Fruit fly (Drosophila melanogaster): ENCODE results near the gene CG42832.

Gene CG42832

dm6 chr3L:11586794-11587462, 23.0 kb upstream of the CG42832 start (continued):
- no peak for TF ChIP-seq CG12659 (GFP tag; optimal IDR thresholded peaks at IDR 0.05)
- TF ChIP-seq Aef1 (GFP tag; IDR thresholded peaks at IDR 0.05): peak; percentile 16; the same call in 1 of the 3 replicates
- TF ChIP-seq CG2120 (GFP tag; optimal IDR thresholded peaks at IDR 0.05): no peak
- TF ChIP-seq HLH54F (GFP tag; optimal IDR thresholded peaks at IDR 0.05): no peak
- TF ChIP-seq aop (GFP tag; IDR thresholded peaks at IDR 0.05): no peak
- 0 out of 3 replicates have a peak, but pooled peaks have one; percentile 45 for TF ChIP-seq Doc3 (GFP tag; IDR thresholded peaks at IDR 0.05; ENCODE audit: partially characterized antibody)
- no peak for TF ChIP-seq Scr (GFP tag; IDR thresholded peaks at IDR 0.05; ENCODE audit: partially characterized antibody)
- no peak for TF ChIP-seq CG7963 (GFP tag; IDR thresholded peaks at IDR 0.05; ENCODE audit: partially characterized antibody)
- peak; percentile 38 for TF ChIP-seq oc (tag; optimal IDR thresholded peaks at IDR 0.05)
- no peak for TF ChIP-seq Dad (GFP tag; optimal IDR thresholded peaks at IDR 0.05)
- TF ChIP-seq CG12744 (GFP tag; optimal IDR thresholded peaks at IDR 0.05): no peak
- peak; percentile 37; the same call in 1 of the 2 replicates for TF ChIP-seq Bgb (GFP tag; IDR thresholded peaks at IDR 0.05; ENCODE audit: partially characterized antibody)
- no peak for TF ChIP-seq sc (optimal IDR thresholded peaks at IDR 0.05)
- TF ChIP-seq sc (GFP tag; optimal IDR thresholded peaks at IDR 0.05): no peak
- peak; percentile 12 for TF ChIP-seq CG12769 (tag; optimal IDR thresholded peaks at IDR 0.05)
- TF ChIP-seq CG11504 (tag; optimal IDR thresholded peaks at IDR 0.05): no peak
- TF ChIP-seq bbx (GFP tag; IDR thresholded peaks at IDR 0.05; ENCODE audit: partially characterized antibody): peak; percentile 30; the same call in 1 of the 2 replicates
- TF ChIP-seq hkb (optimal IDR thresholded peaks at IDR 0.05): no peak
- TF ChIP-seq hkb (GFP tag; IDR thresholded peaks at IDR 0.05): peak; percentile 16; the same call in 1 of the 2 replicates
- no peak for TF ChIP-seq Elba2 (GFP tag; optimal IDR thresholded peaks at IDR 0.05)
- no peak for TF ChIP-seq CG6765 (GFP tag; optimal IDR thresholded peaks at IDR 0.05)
- TF ChIP-seq Usf (GFP tag; optimal IDR thresholded peaks at IDR 0.05): no peak
- peak; percentile 86 for TF ChIP-seq CG15479 (GFP tag; optimal IDR thresholded peaks at IDR 0.05)
- 0 out of 2 replicates have a peak, but pooled peaks have one; percentile 9 for TF ChIP-seq CG3847 (GFP tag; IDR thresholded peaks at IDR 0.05)
- peak in 1 of 2 experiments; percentile 69 for TF ChIP-seq Pdp1 (GFP tag; optimal IDR thresholded peaks at IDR 0.05)
- TF ChIP-seq CG6813 (GFP tag; optimal IDR thresholded peaks at IDR 0.05): peak; percentile 20
- peak; percentile 42; the same call in 1 of the 3 replicates for TF ChIP-seq z (GFP tag; IDR thresholded peaks at IDR 0.05)
- no peak for TF ChIP-seq Gsc (GFP tag; IDR thresholded peaks at IDR 0.05)
- peak; percentile 92 for TF ChIP-seq chinmo (GFP tag; IDR thresholded peaks at IDR 0.05; ENCODE audit: partially characterized antibody)
- peak; percentile 26 for TF ChIP-seq HLHmδ (GFP tag; optimal IDR thresholded peaks at IDR 0.05)
- peak in 1 of 2 experiments; percentile 2 for TF ChIP-seq chif (GFP tag; optimal IDR thresholded peaks at IDR 0.05)
- TF ChIP-seq peb (GFP tag; IDR thresholded peaks at IDR 0.05): peak; percentile 46; the same call in 1 of the 2 replicates
- TF ChIP-seq CG9932 (GFP tag; IDR thresholded peaks at IDR 0.05): no peak
- TF ChIP-seq Stat92E (GFP tag; optimal IDR thresholded peaks at IDR 0.05): peak in 1 of 3 experiments; percentile 43
- TF ChIP-seq yki (optimal IDR thresholded peaks at IDR 0.05): no peak
- peak; percentile 87 for TF ChIP-seq pros (GFP tag; optimal IDR thresholded peaks at IDR 0.05)
- TF ChIP-seq CG16813 (GFP tag; IDR thresholded peaks at IDR 0.05; ENCODE audit: partially characterized antibody): peak; percentile 21; the same call in 1 of the 3 replicates
- TF ChIP-seq CG10431 (GFP tag; optimal IDR thresholded peaks at IDR 0.05): no peak
- peak; percentile 52; the same call in 3 of the 4 replicates for TF ChIP-seq Dll (GFP tag; IDR thresholded peaks at IDR 0.05; ENCODE audit: partially characterized antibody)
- no peak for TF ChIP-seq H2.0 (GFP tag; IDR thresholded peaks at IDR 0.05)
- no peak for TF ChIP-seq HmgD (GFP tag; optimal IDR thresholded peaks at IDR 0.05)
- TF ChIP-seq CG34224 (GFP tag; IDR thresholded peaks at IDR 0.05; ENCODE audit: partially characterized antibody): 0 out of 3 replicates have a peak, but pooled peaks have one; percentile 20
- peak; percentile 90 for TF ChIP-seq CG1832 (GFP tag; optimal IDR thresholded peaks at IDR 0.05)
- TF ChIP-seq CG7745 (tag; optimal IDR thresholded peaks at IDR 0.05): no peak
- no peak for TF ChIP-seq CG12299 (tag; optimal IDR thresholded peaks at IDR 0.05)
- peak in 1 of 2 experiments; percentile 45 for TF ChIP-seq Eip74EF (GFP tag; optimal IDR thresholded peaks at IDR 0.05)
- TF ChIP-seq crol (GFP tag; IDR thresholded peaks at IDR 0.05): peak; percentile 99
- no peak for TF ChIP-seq CG14050 (GFP tag; IDR thresholded peaks at IDR 0.05)

All from whole organism, embryonic.